Fruit fly (Drosophila melanogaster): Measurements from ENCODE around the gene Rop.

The Rop gene

DNA sequence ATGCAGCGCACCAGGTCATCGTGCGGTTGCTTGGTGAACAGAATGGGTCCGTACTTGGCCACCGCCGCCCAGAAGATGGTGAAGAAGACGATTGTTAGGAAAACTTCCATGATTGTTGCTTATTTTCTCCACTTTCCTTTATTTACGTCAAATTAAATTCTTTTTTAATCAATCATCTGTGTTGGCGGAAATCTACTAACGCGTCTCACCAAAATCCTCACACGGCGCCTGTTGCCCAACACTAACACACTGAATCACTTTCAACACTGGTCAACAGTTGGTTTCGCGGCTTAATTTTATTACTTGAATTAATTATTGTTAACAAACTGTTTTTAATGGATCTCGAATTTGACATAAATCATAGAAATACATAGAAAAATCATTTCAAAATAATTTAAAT, 47.9 kb upstream of the Rop start, which contains the start of gene VhaM9.7-c (continued):
- no peak for TF ChIP-seq Sry-β (GFP tag; optimal IDR thresholded peaks at IDR 0.05)
- TF ChIP-seq H15 (GFP tag; IDR thresholded peaks at IDR 0.05), result no peak
- TF ChIP-seq usp (GFP tag; optimal IDR thresholded peaks at IDR 0.05), result no peak
- TF ChIP-seq Hey (tag; optimal IDR thresholded peaks at IDR 0.05), result no peak
- TF ChIP-seq Hr78 (GFP tag; optimal IDR thresholded peaks at IDR 0.05), result no peak
- TF ChIP-seq CG13775 (GFP tag; optimal IDR thresholded peaks at IDR 0.05), result no peak
- TF ChIP-seq unc-4 (GFP tag; IDR thresholded peaks at IDR 0.05; ENCODE audit: partially characterized antibody), result no peak
- peak; percentile 45; the same call in 1 of the 2 replicates for TF ChIP-seq hbn (GFP tag; IDR thresholded peaks at IDR 0.05; ENCODE audit: partially characterized antibody)
- no peak for TF ChIP-seq Oaz (GFP tag; IDR thresholded peaks at IDR 0.05)
- TF ChIP-seq nerfin-2 (GFP tag; IDR thresholded peaks at IDR 0.05; ENCODE audit: partially characterized antibody), result no peak
- no peak for TF ChIP-seq Hand (GFP tag; optimal IDR thresholded peaks at IDR 0.05)
- TF ChIP-seq Drgx (GFP tag; IDR thresholded peaks at IDR 0.05), result no peak
- no peak for TF ChIP-seq CG2712 (tag; optimal IDR thresholded peaks at IDR 0.05)
- TF ChIP-seq fd96Cb (tag; optimal IDR thresholded peaks at IDR 0.05), result no peak
- no peak for TF ChIP-seq Oli (tag; optimal IDR thresholded peaks at IDR 0.05)
- TF ChIP-seq CG11504 (tag; optimal IDR thresholded peaks at IDR 0.05), result no peak
- TF ChIP-seq ssp (GFP tag; IDR thresholded peaks at IDR 0.05), result peak; percentile 17; the same call in 1 of the 2 replicates
- peak in 1 of 2 experiments; percentile 3 for TF ChIP-seq Hr51 (GFP tag; optimal IDR thresholded peaks at IDR 0.05)
- TF ChIP-seq Doc3 (GFP tag; IDR thresholded peaks at IDR 0.05; ENCODE audit: partially characterized antibody), result no peak
- no peak for TF ChIP-seq CG11695 (GFP tag; IDR thresholded peaks at IDR 0.05)
- peak; percentile 28; the same call in 1 of the 2 replicates for TF ChIP-seq Scr (GFP tag; IDR thresholded peaks at IDR 0.05; ENCODE audit: partially characterized antibody)
- no peak for TF ChIP-seq br (optimal IDR thresholded peaks at IDR 0.05)
- TF ChIP-seq H2.0 (GFP tag; IDR thresholded peaks at IDR 0.05), result no peak
- no peak for TF ChIP-seq CG32532 (GFP tag; IDR thresholded peaks at IDR 0.05)
- TF ChIP-seq Adf1 (GFP tag; IDR thresholded peaks at IDR 0.05), result no peak
- peak; percentile 94 for TF ChIP-seq Ets65A (GFP tag)
- no peak for TF ChIP-seq gcm (GFP tag; optimal IDR thresholded peaks at IDR 0.05)
- TF ChIP-seq inv (GFP tag; IDR thresholded peaks at IDR 0.05; ENCODE audit: partially characterized antibody), result no peak
- TF ChIP-seq PHDP (tag; optimal IDR thresholded peaks at IDR 0.05), result no peak
- TF ChIP-seq CG16863 (GFP tag; optimal IDR thresholded peaks at IDR 0.05), result no peak
- no peak for TF ChIP-seq pan (optimal IDR thresholded peaks at IDR 0.05)
- no peak for TF ChIP-seq pan (GFP tag; optimal IDR thresholded peaks at IDR 0.05 in 1 of 2, IDR thresholded peaks at IDR 0.05 in 1 of 2)
- no peak for TF ChIP-seq gce (GFP tag; IDR thresholded peaks at IDR 0.05)
- no peak for TF ChIP-seq fru (optimal IDR thresholded peaks at IDR 0.05)
- no peak for TF ChIP-seq tna (GFP tag; IDR thresholded peaks at IDR 0.05; ENCODE audit: partially characterized antibody)
- TF ChIP-seq odd (GFP tag; optimal IDR thresholded peaks at IDR 0.05), result no peak
- TF ChIP-seq CG17568 (GFP tag; optimal IDR thresholded peaks at IDR 0.05), result no peak
- TF ChIP-seq CG14710 (tag; optimal IDR thresholded peaks at IDR 0.05), result peak; percentile 46
- TF ChIP-seq CG6654 (GFP tag; optimal IDR thresholded peaks at IDR 0.05), result no peak
- TF ChIP-seq Spps (tag; optimal IDR thresholded peaks at IDR 0.05), result no peak
- TF ChIP-seq CG6272 (GFP tag; IDR thresholded peaks at IDR 0.05), result no peak
- TF ChIP-seq Med (GFP tag), result peak; percentile 96
- TF ChIP-seq CG8478 (optimal IDR thresholded peaks at IDR 0.05), result no peak
- no peak for TF ChIP-seq CG17328 (GFP tag; IDR thresholded peaks at IDR 0.05)
- no peak for TF ChIP-seq wek (GFP tag; optimal IDR thresholded peaks at IDR 0.05)
- peak; percentile 72 for TF ChIP-seq Rfx (GFP tag; IDR thresholded peaks at IDR 0.05)
- peak; percentile 39 for TF ChIP-seq CG7987 (GFP tag; optimal IDR thresholded peaks at IDR 0.05)
- no peak for TF ChIP-seq ftz-f1 (GFP tag; optimal IDR thresholded peaks at IDR 0.05)
- no peak for TF ChIP-seq dmrt11E (tag; optimal IDR thresholded peaks at IDR 0.05)
- peak; percentile 70 for TF ChIP-seq B-H2 (GFP tag; optimal IDR thresholded peaks at IDR 0.05)
- no peak for TF ChIP-seq grn (GFP tag; optimal IDR thresholded peaks at IDR 0.05)
- TF ChIP-seq CG3847 (GFP tag; IDR thresholded peaks at IDR 0.05), result peak; percentile 50; the same call in 1 of the 2 replicates
